Worm (Caenorhabditis elegans): ENCODE data around the gene F42A10.5.

The F42A10.5 gene

DNA sequence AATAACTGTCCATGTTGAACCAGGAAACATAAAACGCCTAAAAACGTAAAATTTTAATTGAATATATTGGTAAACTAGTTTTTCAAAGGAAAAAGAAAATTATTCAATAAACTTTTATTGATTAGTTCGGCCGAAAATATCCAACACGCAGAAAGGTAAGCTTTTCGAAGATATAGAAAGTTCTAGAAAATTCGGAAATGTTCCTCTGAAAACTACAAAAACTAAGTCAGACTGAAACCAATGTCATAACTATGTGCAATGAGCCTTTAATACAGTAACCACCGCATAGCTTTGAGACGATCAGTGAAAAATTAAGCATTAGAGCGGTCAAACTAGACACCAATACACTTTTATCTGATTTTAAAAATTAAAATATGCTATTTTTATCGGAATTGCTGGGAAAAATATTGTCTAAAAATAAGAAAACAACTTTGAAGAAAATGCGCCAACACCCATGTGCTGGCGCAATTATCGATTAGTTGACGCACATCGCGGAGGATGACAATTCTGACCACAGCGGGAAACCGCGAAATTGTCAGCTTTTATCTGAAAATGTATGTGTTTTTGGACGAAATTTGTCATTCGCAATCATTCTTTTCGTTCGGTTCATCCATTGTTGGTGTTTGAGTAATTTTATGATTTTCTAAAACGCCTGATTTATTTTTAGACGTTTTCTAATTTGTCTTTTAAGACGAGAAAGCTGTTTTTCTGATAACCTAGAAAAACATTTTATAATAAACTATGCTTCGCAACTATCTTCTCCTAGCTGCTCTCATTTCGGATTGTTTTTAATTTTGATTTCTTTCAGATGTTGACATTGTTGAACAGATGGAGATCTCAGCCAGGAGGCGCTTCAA, 25.3 kb upstream of the F42A10.5 start, which contains the start of the genes C23G10.7 and rpn-2:
TSS of gene C23G10.7 (minus strand) at position 37 of the 857 bp plus-strand sequence.
TSS of gene rpn-2 (plus strand) at position 807 of the 857 bp plus-strand sequence.
- no peak for TF ChIP-seq ceh-36 (tag; optimal IDR thresholded peaks at IDR 0.05)
- TF ChIP-seq scrt-1 (GFP tag; IDR thresholded peaks at IDR 0.05) = 0 out of 2 replicates have a peak, but pooled peaks have one; percentile 17
- TF ChIP-seq ama-1 (optimal IDR thresholded peaks at IDR 0.05) = no peak
- TF ChIP-seq F13C5.2 (tag; optimal IDR thresholded peaks at IDR 0.05) = peak; percentile 2

- TF ChIP-seq aly-1 (tag; optimal IDR thresholded peaks at IDR 0.05) = no peak
- TF ChIP-seq pes-1 (GFP tag; IDR thresholded peaks at IDR 0.05) = no peak
- no peak for TF ChIP-seq tbx-37 (GFP tag; conservative IDR thresholded peaks at IDR 0.05)
- TF ChIP-seq flt-1 (GFP tag; IDR thresholded peaks at IDR 0.05) = no peak
- TF ChIP-seq sea-1 (GFP tag; conservative IDR thresholded peaks at IDR 0.05) = no peak
- TF ChIP-seq hmg-4 (GFP tag; optimal IDR thresholded peaks at IDR 0.05) = no peak
- TF ChIP-seq hmbx-1 (tag; optimal IDR thresholded peaks at IDR 0.05) = no peak
- TF ChIP-seq B0310.2 (tag; optimal IDR thresholded peaks at IDR 0.05) = no peak
- no peak for TF ChIP-seq ceh-13 (GFP tag; optimal IDR thresholded peaks at IDR 0.05)
- no peak for TF ChIP-seq ceh-36 (tag; optimal IDR thresholded peaks at IDR 0.05)
- TF ChIP-seq scrt-1 (GFP tag; IDR thresholded peaks at IDR 0.05) = no peak
- TF ChIP-seq tbx-11 (GFP tag; IDR thresholded peaks at IDR 0.05) = no peak
- TF ChIP-seq F13C5.2 (tag; optimal IDR thresholded peaks at IDR 0.05) = no peak
- no peak for TF ChIP-seq ama-1 (optimal IDR thresholded peaks at IDR 0.05)
- no peak for TF ChIP-seq hnd-1 (tag; optimal IDR thresholded peaks at IDR 0.05)
- no peak for TF ChIP-seq tra-4 (tag; optimal IDR thresholded peaks at IDR 0.05)
These were observed 22.4 kb upstream of the F42A10.5 start for ce11 chrIII:6195718-6196117.

- TF ChIP-seq tbx-11 (GFP tag; IDR thresholded peaks at IDR 0.05) (no peak), hmbx-1 (tag; optimal IDR thresholded peaks at IDR 0.05) (no peak), ceh-13 (GFP tag; optimal IDR thresholded peaks at IDR 0.05) (no peak), scrt-1 (GFP tag; IDR thresholded peaks at IDR 0.05) (no peak), hmg-4 (GFP tag; optimal IDR thresholded peaks at IDR 0.05) (no peak), F13C5.2 (tag; optimal IDR thresholded peaks at IDR 0.05) (no peak), ceh-36 (tag; optimal IDR thresholded peaks at IDR 0.05) (no peak), pes-1 (GFP tag; IDR thresholded peaks at IDR 0.05) (no peak), B0310.2 (tag; optimal IDR thresholded peaks at IDR 0.05) (no peak), ets-7 (tag; optimal IDR thresholded peaks at IDR 0.05) (no peak), tra-4 (tag; optimal IDR thresholded peaks at IDR 0.05) (no peak), sea-1 (GFP tag; conservative IDR thresholded peaks at IDR 0.05) (no peak), tbx-37 (GFP tag; conservative IDR thresholded peaks at IDR 0.05) (no peak), aly-1 (tag; optimal IDR thresholded peaks at IDR 0.05) (no peak), flt-1 (GFP tag; IDR thresholded peaks at IDR 0.05) (no peak), ama-1 (optimal IDR thresholded peaks at IDR 0.05) (no peak), hnd-1 (tag; optimal IDR thresholded peaks at IDR 0.05) (no peak)
These were observed 21.2 kb upstream of the F42A10.5 start, which contains the start of gene ugt-66 for ce11 chrIII:6194480-6194879. Gene ugt-66, minus strand, starts transcription at chrIII:6194580.

DNA sequence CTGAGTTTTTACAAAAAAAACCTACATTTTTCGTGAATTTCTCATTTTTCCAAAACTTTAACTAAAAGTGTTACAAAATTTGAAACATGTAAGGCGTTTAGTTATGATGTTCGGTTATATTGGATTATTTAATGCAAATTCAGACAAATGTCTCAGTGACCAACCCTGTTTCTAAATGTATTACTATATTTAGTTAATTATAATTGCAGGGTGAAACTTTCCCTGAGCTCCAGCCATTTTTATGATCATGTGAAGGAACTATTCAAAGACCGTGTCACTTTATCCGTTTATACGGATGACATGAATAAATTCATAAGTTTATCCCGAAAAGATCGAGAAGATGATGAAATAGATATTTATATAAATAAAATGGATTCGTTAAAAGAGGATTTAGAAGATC, 17.5 kb upstream of the F42A10.5 start, which contains the start of gene C23G10.5:
TSS of gene C23G10.5 (plus strand) at position 301 of the 400 bp plus-strand sequence.
- TF ChIP-seq hmg-4 (GFP tag; optimal IDR thresholded peaks at IDR 0.05) (no peak), tbx-37 (GFP tag; conservative IDR thresholded peaks at IDR 0.05) (no peak), flt-1 (GFP tag; IDR thresholded peaks at IDR 0.05) (no peak), scrt-1 (GFP tag; IDR thresholded peaks at IDR 0.05) (no peak), ama-1 (optimal IDR thresholded peaks at IDR 0.05) (no peak), pes-1 (GFP tag; IDR thresholded peaks at IDR 0.05) (no peak), sea-1 (GFP tag; conservative IDR thresholded peaks at IDR 0.05) (no peak), hmbx-1 (tag; optimal IDR thresholded peaks at IDR 0.05) (no peak), tra-4 (tag; optimal IDR thresholded peaks at IDR 0.05) (no peak), tbx-11 (GFP tag; IDR thresholded peaks at IDR 0.05) (no peak), hnd-1 (tag; optimal IDR thresholded peaks at IDR 0.05) (no peak), F13C5.2 (tag; optimal IDR thresholded peaks at IDR 0.05) (no peak), ceh-36 (tag; optimal IDR thresholded peaks at IDR 0.05) (no peak)

DNA sequence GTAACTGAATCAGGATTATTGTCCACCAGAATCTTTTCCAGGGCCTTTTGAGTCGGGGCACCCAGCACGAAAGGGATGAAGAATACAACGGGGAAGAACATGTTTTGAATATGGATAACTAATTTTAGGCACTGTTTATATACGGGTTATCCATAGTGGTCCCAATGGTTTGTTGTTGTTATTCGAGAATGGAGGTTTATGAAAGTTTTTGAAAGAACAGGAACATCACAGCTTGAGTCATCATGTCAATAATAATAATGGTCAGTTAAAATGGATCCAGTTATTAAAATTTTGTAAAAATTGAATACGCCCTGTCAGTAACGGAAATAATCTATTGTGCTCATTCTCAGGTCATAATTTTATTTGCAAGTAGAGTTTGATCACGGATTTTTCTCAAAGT, 9.8 kb upstream of the F42A10.5 start, which contains the start of gene nas-28:
TSS of gene nas-28 (minus strand) at position 101 of the 400 bp plus-strand sequence.
- TF ChIP-seq flt-1 (GFP tag; IDR thresholded peaks at IDR 0.05) = no peak
- TF ChIP-seq hmbx-1 (tag; optimal IDR thresholded peaks at IDR 0.05) = no peak
- no peak for TF ChIP-seq hnd-1 (tag; optimal IDR thresholded peaks at IDR 0.05)
- no peak for TF ChIP-seq tbx-11 (GFP tag; IDR thresholded peaks at IDR 0.05)
- no peak for TF ChIP-seq aly-1 (tag; optimal IDR thresholded peaks at IDR 0.05)
- no peak for TF ChIP-seq ets-7 (tag; optimal IDR thresholded peaks at IDR 0.05)
- no peak for TF ChIP-seq ceh-13 (GFP tag; optimal IDR thresholded peaks at IDR 0.05)
- no peak for TF ChIP-seq B0310.2 (tag; optimal IDR thresholded peaks at IDR 0.05)
- TF ChIP-seq tbx-37 (GFP tag; conservative IDR thresholded peaks at IDR 0.05) = no peak
- TF ChIP-seq scrt-1 (GFP tag; IDR thresholded peaks at IDR 0.05) = no peak
- TF ChIP-seq ama-1 (optimal IDR thresholded peaks at IDR 0.05) = no peak
- TF ChIP-seq hmg-4 (GFP tag; optimal IDR thresholded peaks at IDR 0.05) = no peak
- no peak for TF ChIP-seq ceh-36 (tag; optimal IDR thresholded peaks at IDR 0.05)

DNA sequence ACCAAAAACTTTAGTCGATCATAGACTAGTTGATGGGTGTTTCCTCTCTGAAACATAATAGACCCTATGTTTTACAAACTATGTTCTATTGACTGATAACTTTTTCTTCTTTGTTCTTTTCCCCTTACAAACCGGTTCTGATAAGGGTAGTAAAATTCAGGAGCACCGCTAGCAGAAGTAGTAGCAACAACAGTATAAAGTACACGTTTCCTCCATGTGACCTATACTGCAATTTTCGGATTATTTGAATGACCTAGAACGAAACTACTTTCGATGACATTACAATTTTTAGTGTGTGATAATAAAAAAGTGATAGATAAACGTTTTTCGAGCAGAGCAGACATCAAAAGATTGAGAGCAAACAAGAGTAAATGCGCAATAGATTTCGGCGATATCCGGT, 7.0 kb upstream of the F42A10.5 start:
- TF ChIP-seq ceh-13 (GFP tag; optimal IDR thresholded peaks at IDR 0.05) (no peak), tbx-37 (GFP tag; conservative IDR thresholded peaks at IDR 0.05) (no peak), hmbx-1 (tag; optimal IDR thresholded peaks at IDR 0.05) (no peak), hnd-1 (tag; optimal IDR thresholded peaks at IDR 0.05) (no peak)

DNA sequence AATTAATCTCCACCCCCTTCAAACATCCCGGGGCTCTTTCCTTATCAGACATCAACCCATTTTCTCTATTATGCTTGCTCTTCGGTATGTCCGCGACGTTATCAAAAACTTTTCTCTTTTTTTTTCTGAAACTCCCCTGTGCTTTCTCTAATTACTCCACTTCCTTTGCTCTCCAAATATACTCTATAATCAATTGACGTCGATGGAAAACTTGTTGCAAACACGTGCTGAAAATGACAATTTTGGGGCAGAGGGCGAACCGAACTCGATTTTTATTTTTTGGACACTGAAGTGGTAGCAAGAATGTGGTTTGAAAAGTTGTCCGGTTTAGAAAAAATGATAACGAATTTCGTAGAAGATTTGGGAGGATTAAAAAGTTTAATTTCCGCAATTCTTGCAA, 5.8 kb upstream of the F42A10.5 start:
- no peak for TF ChIP-seq tra-4 (tag; optimal IDR thresholded peaks at IDR 0.05)
- TF ChIP-seq F13C5.2 (tag; optimal IDR thresholded peaks at IDR 0.05) = no peak
- TF ChIP-seq flt-1 (GFP tag; IDR thresholded peaks at IDR 0.05) = no peak
- TF ChIP-seq sea-1 (GFP tag; conservative IDR thresholded peaks at IDR 0.05) = no peak
- TF ChIP-seq aly-1 (tag; optimal IDR thresholded peaks at IDR 0.05) = no peak

All from whole organism, early embryonic.